Worm (Caenorhabditis elegans) whole organism, L1 larva: ENCODE data around the gene C11H1.9.
A peak's percentile ranks its signal among the peaks of the same experiment; 100 is the strongest.

ENCODE experiments used
- C04F5.9 ChIP-seq: sonication (generic microtip); optimal IDR thresholded peaks from 2 replicates; lab custom pipeline; 2016; ENCODE audit warnings: missing genetic modification characterization, missing compliant biosample characterization
- C16A3.4 ChIP-seq: fragments of 150-350 bp; optimal IDR thresholded peaks from 2 replicates; lab custom pipeline; 2014; ENCODE audit warnings: missing biosample characterization, missing genetic modification characterization
- C34B4.2 ChIP-seq: sonication (generic microtip); optimal IDR thresholded peaks from 2 replicates; lab custom pipeline; 2017; ENCODE audit warnings: mild to moderate bottlenecking, missing genetic modification characterization, missing compliant biosample characterization
- aha-1 ChIP-seq: fragments of 150-350 bp; optimal IDR thresholded peaks from 2 replicates; lab custom pipeline; 2014; ENCODE audit warnings: missing biosample characterization, missing genetic modification characterization
- blmp-1 ChIP-seq: fragments of 150-350 bp; optimal IDR thresholded peaks from 2 replicates; lab custom pipeline; 2014; ENCODE audit warnings: missing biosample characterization, missing genetic modification characterization
- ceh-82 ChIP-seq, 3 experiments: fragments of 150-350 bp in 1 of 3; sonication (generic microtip) in 2 of 3; optimal IDR thresholded peaks; 2 replicates each; lab custom pipeline; 2014 to 2017; ENCODE audit warnings: missing biosample characterization in 3 of 3, missing genetic modification characterization in 3 of 3
- ceh-88 ChIP-seq: fragments of 200-800 bp; sonication (Bioruptor generic); IDR thresholded peaks from 2 replicates; pipeline ENCODE4 v1.3.6; 2022; ENCODE audit warnings: missing genetic modification characterization, missing compliant biosample characterization
- ceh-90 ChIP-seq: sonication (generic microtip); optimal IDR thresholded peaks from 2 replicates; lab custom pipeline; 2016; ENCODE audit warnings: missing genetic modification characterization, missing compliant biosample characterization
- efl-1 ChIP-seq, 4 experiments: fragments of 150-350 bp; optimal IDR thresholded peaks in 3 of 4; peaks in 1 of 4; 1 replicate in 1 of 4; 2 replicates in 3 of 4; lab custom pipeline; 2014; ENCODE audit warnings: missing biosample characterization in 2 of 4, missing genetic modification characterization in 2 of 4, missing genetic modification reagents in 2 of 4
- egl-13 ChIP-seq: sonication (generic microtip); optimal IDR thresholded peaks from 2 replicates; lab custom pipeline; 2016; ENCODE audit warnings: missing genotype, missing genetic modification reagents, missing genetic modification characterization, missing compliant biosample characterization
- egl-27 ChIP-seq, 2 experiments: fragments of 150-350 bp in 1 of 2; sonication (generic microtip); optimal IDR thresholded peaks; 3 replicates each; lab custom pipeline; 2017 to 2018; ENCODE audit warnings: missing biosample characterization in 2 of 2, missing genetic modification characterization in 2 of 2, missing genetic modification reagents in 2 of 2
- elt-3 ChIP-seq, 6 experiments: fragments of 150-350 bp in 1 of 6; sonication (generic microtip); optimal IDR thresholded peaks; 2 replicates each; lab custom pipeline; 2017 to 2018; ENCODE audit warnings: missing biosample characterization in 6 of 6, missing genetic modification characterization in 6 of 6, inconsistent platforms in 1 of 6
- ets-5 ChIP-seq: fragments of 200-800 bp; sonication (Bioruptor generic); IDR thresholded peaks from 2 replicates; pipeline ENCODE4 v1.3.6; 2022; ENCODE audit warnings: missing genetic modification characterization, missing compliant biosample characterization
- grh-1 ChIP-seq: fragments of 200-800 bp; sonication (Bioruptor generic); IDR thresholded peaks from 2 replicates; pipeline ENCODE4 v1.3.6; 2022; ENCODE audit warnings: missing genetic modification reagents, missing genetic modification characterization, missing compliant biosample characterization
- hlh-4 ChIP-seq: sonication (generic microtip); optimal IDR thresholded peaks from 2 replicates; lab custom pipeline; 2016; ENCODE audit warnings: mild to moderate bottlenecking, missing genetic modification characterization, missing compliant biosample characterization
- hpl-2 ChIP-seq: fragments of 150-350 bp; optimal IDR thresholded peaks from 2 replicates; lab custom pipeline; 2014; ENCODE audit warnings: missing biosample characterization, missing genetic modification reagents, missing genetic modification characterization
- lin-13 ChIP-seq: fragments of 150-350 bp; optimal IDR thresholded peaks from 2 replicates; lab custom pipeline; 2014; ENCODE audit warnings: missing biosample characterization, missing genetic modification reagents, missing genetic modification characterization
- lin-14 ChIP-seq: fragments of 200-800 bp; sonication (Bioruptor generic); optimal IDR thresholded peaks from 2 replicates; lab custom pipeline; 2018; ENCODE audit warnings: mild to moderate bottlenecking, missing genetic modification characterization, moderate library complexity, missing compliant biosample characterization
- lin-15B ChIP-seq: fragments of 150-350 bp; sonication (generic microtip); optimal IDR thresholded peaks from 3 replicates; lab custom pipeline; 2014; ENCODE audit warnings: missing biosample characterization, missing genetic modification characterization
- lin-39 ChIP-seq: fragments of 150-350 bp; optimal IDR thresholded peaks from 2 replicates; lab custom pipeline; 2014; ENCODE audit warnings: missing biosample characterization, missing genetic modification reagents, missing genetic modification characterization
- lsy-2 ChIP-seq, 2 experiments: fragments of 150-350 bp; optimal IDR thresholded peaks; 2 replicates each; lab custom pipeline; 2014; ENCODE audit warnings: missing biosample characterization in 2 of 2, missing genetic modification characterization in 2 of 2
- mab-9 ChIP-seq: fragments of 200-800 bp; sonication (Bioruptor generic); IDR thresholded peaks from 2 replicates; pipeline ENCODE4 v1.3.6; 2022; ENCODE audit warnings: missing genetic modification reagents, missing genetic modification characterization, missing compliant biosample characterization
- mep-1 ChIP-seq: fragments of 150-350 bp; optimal IDR thresholded peaks from 2 replicates; lab custom pipeline; 2014; ENCODE audit warnings: missing biosample characterization, missing genetic modification characterization
- nhr-11 ChIP-seq: fragments of 150-350 bp; optimal IDR thresholded peaks from 2 replicates; lab custom pipeline; 2014; ENCODE audit warnings: missing biosample characterization, missing genetic modification characterization
- nhr-19 ChIP-seq: fragments of 200-800 bp; sonication (Bioruptor generic); conservative IDR thresholded peaks from 2 replicates; pipeline ENCODE4 v1.3.6; 2022; ENCODE audit warnings: missing genetic modification characterization, missing compliant biosample characterization
- nhr-28 ChIP-seq: fragments of 150-350 bp; optimal IDR thresholded peaks from 2 replicates; lab custom pipeline; 2014; ENCODE audit warnings: missing biosample characterization, missing genetic modification characterization
- nhr-47 ChIP-seq: sonication (generic microtip); optimal IDR thresholded peaks from 2 replicates; lab custom pipeline; 2016; ENCODE audit warnings: mild to moderate bottlenecking, missing genetic modification characterization, moderate library complexity, missing compliant biosample characterization
- nhr-84 ChIP-seq: sonication (generic microtip); optimal IDR thresholded peaks from 2 replicates; lab custom pipeline; 2017; ENCODE audit warnings: missing biosample characterization, missing genetic modification characterization
- nhr-85 ChIP-seq: sonication (generic microtip); peaks from one replicate; lab custom pipeline; 2016; ENCODE audit warnings: missing genetic modification characterization, inconsistent platforms, missing compliant biosample characterization
- pax-3 ChIP-seq: fragments of 200-800 bp; sonication (Bioruptor generic); optimal IDR thresholded peaks from 2 replicates; lab custom pipeline; 2018; ENCODE audit warnings: mild to moderate bottlenecking, missing genetic modification characterization, moderate library complexity, missing compliant biosample characterization
- rnt-1 ChIP-seq: sonication (generic microtip); optimal IDR thresholded peaks from 2 replicates; lab custom pipeline; 2016; ENCODE audit warnings: mild to moderate bottlenecking, missing genetic modification characterization, moderate library complexity, missing compliant biosample characterization
- skn-1 ChIP-seq: fragments of 150-350 bp; optimal IDR thresholded peaks from 2 replicates; lab custom pipeline; 2014; ENCODE audit warnings: missing biosample characterization, missing genetic modification characterization
- snpc-4 ChIP-seq: fragments of 150-350 bp; optimal IDR thresholded peaks from 2 replicates; lab custom pipeline; 2014; ENCODE audit warnings: missing biosample characterization, missing genetic modification characterization
- sup-37 ChIP-seq: fragments of 200-800 bp; sonication (Bioruptor generic); optimal IDR thresholded peaks from 2 replicates; lab custom pipeline; 2018; ENCODE audit warnings: mild to moderate bottlenecking, missing genetic modification characterization, missing compliant biosample characterization
- tlp-1 ChIP-seq: fragments of 150-350 bp; optimal IDR thresholded peaks from 2 replicates; lab custom pipeline; 2014; ENCODE audit warnings: missing biosample characterization, missing genetic modification characterization
- unc-130 ChIP-seq: fragments of 150-350 bp; optimal IDR thresholded peaks from 2 replicates; lab custom pipeline; 2017; ENCODE audit warnings: missing biosample characterization, missing genetic modification characterization, inconsistent platforms
- unc-62 ChIP-seq: fragments of 150-350 bp; optimal IDR thresholded peaks from 2 replicates; lab custom pipeline; 2014; ENCODE audit warnings: missing biosample characterization, missing genetic modification reagents, missing genetic modification characterization
- zag-1 ChIP-seq: fragments of 150-350 bp; optimal IDR thresholded peaks from 2 replicates; lab custom pipeline; 2014; ENCODE audit warnings: missing biosample characterization, missing genetic modification characterization
- zip-4 ChIP-seq: fragments of 200-800 bp; sonication (Bioruptor generic); optimal IDR thresholded peaks from 2 replicates; lab custom pipeline; 2018; ENCODE audit warnings: mild to moderate bottlenecking, missing genetic modification characterization, moderate library complexity, missing compliant biosample characterization

C11H1.9 gene

ce11 chrX:14338896-14339295 is 18.7 kb upstream of the C11H1.9 start:
- no peak for TF ChIP-seq nhr-28 (tag; lab: Kevin White, UChicago)
- TF ChIP-seq efl-1 (optimal IDR thresholded peaks at IDR 0.05; lab: Kevin White, UChicago): no peak
- no peak for TF ChIP-seq efl-1 (GFP tag; optimal IDR thresholded peaks at IDR 0.05 in 1 of 2; lab: Kevin White, UChicago)
- no peak for TF ChIP-seq lin-39 (tag; lab: Kevin White, UChicago)
- no peak for TF ChIP-seq ceh-90 (tag; lab: Kevin White, UChicago)
- no peak for TF ChIP-seq zip-4 (GFP tag; lab: Kevin White, UChicago)
- TF ChIP-seq nhr-11: no peak
- TF ChIP-seq blmp-1 (tag; lab: Kevin White, UChicago): no peak
- TF ChIP-seq nhr-47 (tag; lab: Kevin White, UChicago): no peak
- no peak for TF ChIP-seq rnt-1 (tag; lab: Kevin White, UChicago)
- TF ChIP-seq pax-3 (tag; lab: Kevin White, UChicago): no peak
- TF ChIP-seq hlh-4: no peak
- no peak for TF ChIP-seq egl-13 (tag; lab: Kevin White, UChicago)
- TF ChIP-seq ets-5 (GFP tag; lab: Robert Waterston, UW): no peak

ce11 chrX:14335621-14336020 is 15.4 kb upstream of the C11H1.9 start:
- TF ChIP-seq hpl-2 (no peak), rnt-1 (tag; lab: Kevin White, UChicago) (peak; percentile 14), ceh-88 (GFP tag; lab: Robert Waterston, UW) (no peak), mep-1 (tag; lab: Kevin White, UChicago) (no peak), lin-14 (GFP tag; lab: Kevin White, UChicago) (peak; percentile 25)

ce11 chrX:14335220-14335619 is 15.0 kb upstream of the C11H1.9 start, which contains the start of gene K04G11.1:
TSS of gene K04G11.1 (plus strand) at chrX:14335520.
- no peak for TF ChIP-seq mab-9 (GFP tag; lab: Robert Waterston, UW)
- no peak for TF ChIP-seq grh-1 (GFP tag; lab: Robert Waterston, UW)
- TF ChIP-seq, all 84 proteins: peak for 0

ce11 chrX:14334151-14334550 is 14.0 kb upstream of the C11H1.9 start:
- TF ChIP-seq mab-9 (GFP tag; lab: Robert Waterston, UW) (no peak), lin-15B (tag; lab: Kevin White, UChicago) (no peak), mep-1 (tag; lab: Kevin White, UChicago) (peak; percentile 62), lin-13 (GFP tag; lab: Kevin White, UChicago) (no peak), blmp-1 (tag; lab: Kevin White, UChicago) (peak; percentile 15), lsy-2 (tag; optimal IDR thresholded peaks at IDR 0.05; lab: Kevin White, UChicago) (peak in 1 of 2 experiments; percentile 44), lin-14 (GFP tag; lab: Kevin White, UChicago) (peak; percentile 32), snpc-4 (tag; lab: Kevin White, UChicago) (no peak), efl-1 (optimal IDR thresholded peaks at IDR 0.05; lab: Kevin White, UChicago) (peak in 1 of 2 experiments; percentile 3), efl-1 (GFP tag; optimal IDR thresholded peaks at IDR 0.05 in 1 of 2; lab: Kevin White, UChicago) (no peak), rnt-1 (tag; lab: Kevin White, UChicago) (peak; percentile 37)

ce11 chrX:14329348-14329747 is 9.2 kb upstream of the C11H1.9 start:
- TF ChIP-seq blmp-1 (tag; lab: Kevin White, UChicago): no peak
- TF ChIP-seq mab-9 (GFP tag; lab: Robert Waterston, UW): no peak
- TF ChIP-seq egl-13 (tag; lab: Kevin White, UChicago): no peak
- no peak for TF ChIP-seq unc-130
- TF ChIP-seq nhr-85: peak; percentile 5
- no peak for TF ChIP-seq zag-1 (tag; lab: Kevin White, UChicago)
- TF ChIP-seq snpc-4 (tag; lab: Kevin White, UChicago): no peak
- TF ChIP-seq pax-3 (tag; lab: Kevin White, UChicago): no peak
- no peak for TF ChIP-seq unc-62 (GFP tag; lab: Kevin White, UChicago)
- peak; percentile 7 for TF ChIP-seq lin-14 (GFP tag; lab: Kevin White, UChicago)
- no peak for TF ChIP-seq aha-1 (tag; lab: Kevin White, UChicago)
- TF ChIP-seq C34B4.2: no peak
- TF ChIP-seq C16A3.4 (tag; lab: Kevin White, UChicago): no peak
- TF ChIP-seq egl-27 (tag; optimal IDR thresholded peaks at IDR 0.05; lab: Kevin White, UChicago): no peak
- TF ChIP-seq skn-1: no peak
- TF ChIP-seq grh-1 (GFP tag; lab: Robert Waterston, UW): 0 out of 2 replicates have a peak, but pooled peaks have one; percentile 29
- TF ChIP-seq efl-1 (optimal IDR thresholded peaks at IDR 0.05; lab: Kevin White, UChicago): no peak
- TF ChIP-seq efl-1 (GFP tag; optimal IDR thresholded peaks at IDR 0.05 in 1 of 2; lab: Kevin White, UChicago): peak in 1 of 2 experiments; percentile 91
- no peak for TF ChIP-seq tlp-1
- no peak for TF ChIP-seq nhr-84 (tag; lab: Kevin White, UChicago)
- no peak for TF ChIP-seq nhr-11
- TF ChIP-seq sup-37 (GFP tag; lab: Kevin White, UChicago): no peak
- no peak for TF ChIP-seq rnt-1 (tag; lab: Kevin White, UChicago)
- no peak for TF ChIP-seq nhr-47 (tag; lab: Kevin White, UChicago)
- no peak for TF ChIP-seq elt-3 (tag; optimal IDR thresholded peaks at IDR 0.05; lab: Kevin White, UChicago)
- TF ChIP-seq zip-4 (GFP tag; lab: Kevin White, UChicago): no peak
- no peak for TF ChIP-seq C04F5.9
- TF ChIP-seq ceh-82 (tag; optimal IDR thresholded peaks at IDR 0.05; lab: Kevin White, UChicago): no peak
- no peak for TF ChIP-seq nhr-19 (GFP tag; lab: Robert Waterston, UW)
